Fruit fly (Drosophila melanogaster) whole organism, embryonic: ENCODE data around the gene cni.

Experiments used
- B-H1 ChIP-seq: fragments of 200-800 bp; sonication (Bioruptor generic); IDR thresholded peaks from 3 replicates; pipeline ENCODE4 v1.3.6; 2022; ENCODE audit warnings: missing biosample characterization, missing genetic modification characterization
- Bgb ChIP-seq: fragments of 200-800 bp; sonication (Bioruptor generic); IDR thresholded peaks from 2 replicates; pipeline ENCODE4 v1.3.6; 2022; ENCODE audit warnings: missing biosample characterization, missing genetic modification characterization; ENCODE audit not compliant: partially characterized antibody
- CG10267 ChIP-seq: fragments of 200-800 bp; sonication (Bioruptor generic); optimal IDR thresholded peaks from 2 replicates; lab custom pipeline; 2018; ENCODE audit warnings: missing biosample characterization, mild to moderate bottlenecking, missing genetic modification characterization, moderate library complexity
- CG10431 ChIP-seq: fragments of 200-800 bp; sonication (Bioruptor generic); optimal IDR thresholded peaks from 3 replicates; lab custom pipeline; 2018; ENCODE audit warnings: missing biosample characterization, mild to moderate bottlenecking, missing genetic modification characterization
- CG11560 ChIP-seq: fragments of 200-800 bp; sonication (Bioruptor generic); IDR thresholded peaks from 3 replicates; pipeline ENCODE4 v1.3.6; 2022; ENCODE audit warnings: missing biosample characterization, missing genetic modification characterization
- CG14860 ChIP-seq: fragments of 200-800 bp; sonication (Bioruptor generic); IDR thresholded peaks from 3 replicates; pipeline ENCODE4 v1.3.6; 2022; ENCODE audit warnings: missing biosample characterization, missing genetic modification characterization; ENCODE audit not compliant: partially characterized antibody
- CG17359 ChIP-seq: fragments of 200-800 bp; sonication (Bioruptor generic); optimal IDR thresholded peaks from 3 replicates; lab custom pipeline; 2018; ENCODE audit warnings: missing biosample characterization, mild to moderate bottlenecking, missing genetic modification characterization, moderate library complexity
- CG3065 ChIP-seq: fragments of 200-800 bp; sonication (Bioruptor generic); optimal IDR thresholded peaks from 2 replicates; lab custom pipeline; 2016; ENCODE audit warnings: missing biosample characterization, missing genetic modification characterization
- CG31224 ChIP-seq: fragments of 200-800 bp; sonication (Bioruptor generic); IDR thresholded peaks from 2 replicates; pipeline ENCODE4 v1.3.6; 2022; ENCODE audit warnings: missing biosample characterization, missing genetic modification characterization
- CG3281 ChIP-seq: fragments of 200-800 bp; sonication (Bioruptor generic); optimal IDR thresholded peaks from 3 replicates; lab custom pipeline; 2017; ENCODE audit warnings: missing biosample characterization, mild to moderate bottlenecking, missing genetic modification characterization
- CG33557 ChIP-seq: fragments of 200-800 bp; sonication (Bioruptor generic); optimal IDR thresholded peaks from 2 replicates; lab custom pipeline; 2019; ENCODE audit warnings: missing biosample characterization, mild to moderate bottlenecking, missing genetic modification characterization, moderate library complexity
- CG4360 ChIP-seq: fragments of 200-800 bp; sonication (Bioruptor generic); IDR thresholded peaks from 2 replicates; pipeline ENCODE4 v1.3.6; 2022; ENCODE audit warnings: missing biosample characterization, missing genetic modification characterization
- CG4617 ChIP-seq: fragments of 200-800 bp; sonication (Bioruptor generic); optimal IDR thresholded peaks from 3 replicates; lab custom pipeline; 2016; ENCODE audit warnings: missing biosample characterization, missing genetic modification characterization, borderline replicate concordance
- CG6175 ChIP-seq: fragments of 200-800 bp; sonication (Bioruptor generic); IDR thresholded peaks from 3 replicates; pipeline ENCODE4 v1.3.6; 2022; ENCODE audit warnings: missing biosample characterization, missing genetic modification characterization
- CG6683 ChIP-seq: fragments of 200-800 bp; sonication (Bioruptor generic); optimal IDR thresholded peaks from 2 replicates; lab custom pipeline; 2017; ENCODE audit warnings: missing biosample characterization, mild to moderate bottlenecking, missing genetic modification characterization, missing genetic modification reagents
- CG7987 ChIP-seq: fragments of 200-800 bp; sonication (Bioruptor generic); optimal IDR thresholded peaks from 2 replicates; lab custom pipeline; 2018; ENCODE audit warnings: missing biosample characterization, mild to moderate bottlenecking, missing genetic modification characterization, moderate library complexity
- CG9817 ChIP-seq: fragments of 200-800 bp; sonication (Bioruptor generic); optimal IDR thresholded peaks from 2 replicates; lab custom pipeline; 2018; ENCODE audit warnings: missing biosample characterization, mild to moderate bottlenecking, missing genetic modification characterization, moderate library complexity
- CkIIα-i1 ChIP-seq: fragments of 200-800 bp; sonication (Bioruptor generic); IDR thresholded peaks from 2 replicates; pipeline ENCODE4 v1.3.6; 2022; ENCODE audit warnings: missing biosample characterization, missing genetic modification characterization
- Dip2 ChIP-seq: fragments of 200-800 bp; sonication (Bioruptor generic); IDR thresholded peaks from 2 replicates; pipeline ENCODE4 v1.3.6; 2022; ENCODE audit warnings: missing biosample characterization, missing genetic modification characterization
- Doc2 ChIP-seq: fragments of 200-800 bp; sonication (Bioruptor generic); IDR thresholded peaks from 2 replicates; pipeline ENCODE4 v1.3.6; 2022; ENCODE audit warnings: missing biosample characterization, missing genetic modification characterization
- Doc3 ChIP-seq: fragments of 200-800 bp; sonication (Bioruptor generic); IDR thresholded peaks from 3 replicates; pipeline ENCODE4 v1.3.6; 2022; ENCODE audit warnings: missing biosample characterization, missing genetic modification characterization; ENCODE audit not compliant: partially characterized antibody
- Fer2 ChIP-seq: fragments of 200-800 bp; sonication (Bioruptor generic); optimal IDR thresholded peaks from 2 replicates; lab custom pipeline; 2018; ENCODE audit warnings: missing biosample characterization, mild to moderate bottlenecking, missing genetic modification characterization, moderate library complexity
- Hey ChIP-seq: fragments of 200-800 bp; sonication (Bioruptor generic); optimal IDR thresholded peaks from 3 replicates; lab custom pipeline; 2018; ENCODE audit warnings: missing biosample characterization, mild to moderate bottlenecking, missing genetic modification characterization
- Hr3 ChIP-seq: fragments of 200-800 bp; sonication (Bioruptor generic); optimal IDR thresholded peaks from 3 replicates; lab custom pipeline; 2016; ENCODE audit warnings: missing biosample characterization, missing genetic modification characterization
- Kr ChIP-seq: fragments of 200-800 bp; sonication (Bioruptor generic); optimal IDR thresholded peaks from 2 replicates; lab custom pipeline; 2017; ENCODE audit warnings: missing biosample characterization, mild to moderate bottlenecking, missing genetic modification characterization
- MBD-R2 ChIP-seq: fragments of 200-800 bp; sonication (Bioruptor generic); IDR thresholded peaks from 2 replicates; pipeline ENCODE4 v1.3.6; 2022; ENCODE audit warnings: missing biosample characterization, missing genetic modification characterization
- Scr ChIP-seq: fragments of 200-800 bp; sonication (Bioruptor generic); IDR thresholded peaks from 2 replicates; pipeline ENCODE4 v1.3.6; 2022; ENCODE audit warnings: missing biosample characterization, missing genetic modification characterization; ENCODE audit not compliant: partially characterized antibody
- Sox102F ChIP-seq: fragments of 200-800 bp; sonication (Bioruptor generic); optimal IDR thresholded peaks from 2 replicates; lab custom pipeline; 2018; ENCODE audit warnings: missing biosample characterization, mild to moderate bottlenecking, missing genetic modification characterization, moderate library complexity
- Ssrp ChIP-seq: fragments of 200-800 bp; sonication (Bioruptor generic); optimal IDR thresholded peaks from 2 replicates; lab custom pipeline; 2018; ENCODE audit warnings: missing biosample characterization, mild to moderate bottlenecking, missing genetic modification characterization, moderate library complexity
- Xrp1 ChIP-seq: fragments of 200-800 bp; sonication (Bioruptor generic); IDR thresholded peaks from 2 replicates; pipeline ENCODE4 v1.3.6; 2022; ENCODE audit warnings: missing biosample characterization, missing genetic modification characterization
- abd-A ChIP-seq: fragments of 200-800 bp; sonication (Bioruptor generic); optimal IDR thresholded peaks from 3 replicates; lab custom pipeline; 2019; ENCODE audit warnings: missing biosample characterization, mild to moderate bottlenecking, missing genetic modification characterization, moderate library complexity
- ac ChIP-seq: fragments of 200-800 bp; sonication (Bioruptor generic); optimal IDR thresholded peaks from 3 replicates; lab custom pipeline; 2017; ENCODE audit warnings: missing biosample characterization, mild to moderate bottlenecking, missing genetic modification characterization
- bab2 ChIP-seq: fragments of 200-800 bp; sonication (Bioruptor generic); optimal IDR thresholded peaks from 2 replicates; lab custom pipeline; 2016; ENCODE audit warnings: missing biosample characterization, missing genetic modification characterization
- bbx ChIP-seq: fragments of 200-800 bp; sonication (Bioruptor generic); IDR thresholded peaks from 2 replicates; pipeline ENCODE4 v1.3.6; 2022; ENCODE audit warnings: missing biosample characterization, missing genetic modification characterization; ENCODE audit not compliant: partially characterized antibody
- bigmax ChIP-seq: fragments of 200-800 bp; sonication (Bioruptor generic); optimal IDR thresholded peaks from 2 replicates; lab custom pipeline; 2018; ENCODE audit warnings: missing biosample characterization, mild to moderate bottlenecking, missing genetic modification characterization
- cato ChIP-seq: fragments of 200-800 bp; sonication (Bioruptor generic); optimal IDR thresholded peaks from 2 replicates; lab custom pipeline; 2016; ENCODE audit warnings: missing biosample characterization, missing genetic modification characterization, borderline replicate concordance
- chinmo ChIP-seq: fragments of 200-800 bp; sonication (Bioruptor generic); IDR thresholded peaks from 4 replicates; pipeline ENCODE4 v1.3.6; 2022; ENCODE audit warnings: missing biosample characterization, missing genetic modification characterization; ENCODE audit not compliant: partially characterized antibody
- da ChIP-seq: fragments of 200-800 bp; sonication (Bioruptor generic); optimal IDR thresholded peaks from 2 replicates; lab custom pipeline; 2016; ENCODE audit warnings: missing biosample characterization, missing genetic modification characterization
- exex ChIP-seq: fragments of 200-800 bp; sonication (Bioruptor generic); optimal IDR thresholded peaks from 4 replicates; lab custom pipeline; 2018; ENCODE audit warnings: missing biosample characterization, mild to moderate bottlenecking, missing genetic modification characterization, moderate library complexity
- gcm2 ChIP-seq: fragments of 200-800 bp; sonication (Bioruptor generic); optimal IDR thresholded peaks from 2 replicates; lab custom pipeline; 2016; ENCODE audit warnings: missing biosample characterization, missing genetic modification characterization
- gro ChIP-seq: fragments of 200-800 bp; sonication (Bioruptor generic); optimal IDR thresholded peaks from 2 replicates; lab custom pipeline; 2016; ENCODE audit warnings: missing biosample characterization, missing genetic modification characterization
- hb ChIP-seq: fragments of 200-800 bp; sonication (Bioruptor generic); IDR thresholded peaks from 3 replicates; pipeline ENCODE4 v1.3.6; 2022; ENCODE audit warnings: missing biosample characterization, missing genetic modification characterization; ENCODE audit not compliant: partially characterized antibody
- nau ChIP-seq: fragments of 200-800 bp; sonication (Bioruptor generic); optimal IDR thresholded peaks from 3 replicates; lab custom pipeline; 2017; ENCODE audit warnings: missing biosample characterization, mild to moderate bottlenecking, missing genetic modification characterization, missing genetic modification reagents
- nerfin-1 ChIP-seq: fragments of 200-800 bp; sonication (Bioruptor generic); optimal IDR thresholded peaks from 3 replicates; lab custom pipeline; 2019; ENCODE audit warnings: missing biosample characterization, mild to moderate bottlenecking, missing genetic modification characterization, moderate library complexity
- pfk ChIP-seq: fragments of 200-800 bp; sonication (Bioruptor generic); optimal IDR thresholded peaks from 2 replicates; lab custom pipeline; 2018; ENCODE audit warnings: missing biosample characterization, mild to moderate bottlenecking, missing genetic modification characterization, moderate library complexity
- unc-4 ChIP-seq: fragments of 200-800 bp; sonication (Bioruptor generic); IDR thresholded peaks from 2 replicates; pipeline ENCODE4 v1.3.6; 2022; ENCODE audit warnings: missing biosample characterization, missing genetic modification characterization; ENCODE audit not compliant: partially characterized antibody
- zf30C ChIP-seq: fragments of 200-800 bp; sonication (Bioruptor generic); optimal IDR thresholded peaks from 3 replicates; lab custom pipeline; 2018; ENCODE audit warnings: missing biosample characterization, mild to moderate bottlenecking, missing genetic modification characterization

Gene cni

DNA sequence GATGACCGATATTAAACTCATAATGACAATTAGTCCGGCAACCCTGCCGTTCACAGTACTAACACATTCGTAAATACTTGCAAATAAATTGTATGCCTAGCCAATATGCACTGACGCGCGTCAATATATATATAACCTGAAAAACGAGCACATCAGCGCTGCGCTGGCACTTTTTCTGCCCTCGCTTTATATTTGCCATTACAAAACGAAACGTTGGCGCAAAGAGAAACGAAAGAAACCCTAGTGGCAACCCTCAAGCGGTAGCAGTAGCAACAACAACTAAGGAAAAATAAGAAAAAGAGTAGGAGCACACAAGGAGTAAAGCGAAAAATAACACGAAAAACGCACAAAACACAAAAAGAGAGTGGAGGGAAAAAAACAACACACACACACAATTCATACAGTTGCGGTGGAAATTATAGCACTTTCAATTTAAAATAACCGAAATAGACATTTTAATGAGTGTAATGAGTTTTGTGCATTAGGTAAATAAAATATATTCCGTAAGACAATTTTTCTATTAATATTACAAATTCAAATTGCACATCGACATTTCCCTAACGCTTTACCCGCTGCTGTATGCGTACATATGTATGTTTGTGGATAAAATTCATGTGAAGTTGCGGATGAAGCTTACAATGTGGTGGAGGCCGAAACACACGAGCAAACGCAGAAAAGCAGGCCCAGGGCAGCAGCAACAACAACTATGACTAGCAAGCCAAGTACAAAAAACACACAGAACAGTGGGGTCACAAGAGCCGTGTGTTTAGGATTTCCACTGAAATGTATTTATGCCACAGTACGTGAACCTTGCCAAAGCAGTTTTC, 40.4 kb upstream of the cni start (continued):
- TF ChIP-seq Sox102F (GFP tag; lab: Kevin White, UChicago) (peak; percentile 99), CG11560 (tag; lab: Robert Waterston, UW) (peak; percentile 93), cato (GFP tag; lab: Kevin White, UChicago) (peak; percentile 96), ac (peak; percentile 96), CG10267 (peak; percentile 97), Xrp1 (peak; percentile 99), Hr3 (GFP tag; lab: Kevin White, UChicago) (peak; percentile 98), CG3065 (GFP tag; lab: Kevin White, UChicago) (peak; percentile 96), CG4360 (peak; percentile 84), CG3281 (GFP tag; lab: Kevin White, UChicago) (peak; percentile 99), Fer2 (peak; percentile 98), da (GFP tag; lab: Kevin White, UChicago) (peak; percentile 94), hb (GFP tag; lab: Robert Waterston, UW) (no peak), Kr (GFP tag; lab: Kevin White, UChicago) (peak; percentile 80), gcm2 (peak; percentile 99), Dip2 (GFP tag; lab: Robert Waterston, UW) (peak; percentile 74), CG4617 (GFP tag; lab: Kevin White, UChicago) (peak; percentile 98), CG7987 (GFP tag; lab: Kevin White, UChicago) (peak; percentile 97), zf30C (GFP tag; lab: Kevin White, UChicago) (peak; percentile 25), CG6175 (GFP tag; lab: Robert Waterston, UW) (peak; percentile 98), CG9817 (tag; lab: Kevin White, UChicago) (peak; percentile 99), nau (GFP tag; lab: Kevin White, UChicago) (peak; percentile 99), Scr (GFP tag; lab: Robert Waterston, UW) (no peak), bbx (GFP tag; lab: Robert Waterston, UW) (no peak), CG17359 (tag; lab: Kevin White, UChicago) (peak; percentile 99), nerfin-1 (tag; lab: Kevin White, UChicago) (peak; percentile 98), CG6683 (GFP tag; lab: Kevin White, UChicago) (peak; percentile 98), pfk (peak; percentile 55), exex (tag; lab: Kevin White, UChicago) (peak; percentile 93), MBD-R2 (peak; percentile 99), abd-A (tag; lab: Kevin White, UChicago) (peak; percentile 95), Doc3 (GFP tag; lab: Robert Waterston, UW) (no peak), CG33557 (peak; percentile 99), CG14860 (GFP tag; lab: Robert Waterston, UW) (0 out of 3 replicates have a peak, but pooled peaks have one; percentile 14), Doc2 (GFP tag; lab: Robert Waterston, UW) (peak; percentile 93), chinmo (GFP tag; lab: Robert Waterston, UW) (0 out of 4 replicates have a peak, but pooled peaks have one; percentile 46), CkIIα-i1 (peak; percentile 93), gro (GFP tag; lab: Kevin White, UChicago) (peak; percentile 98), CG31224 (GFP tag; lab: Robert Waterston, UW) (peak; percentile 96), bigmax (GFP tag; lab: Kevin White, UChicago) (peak; percentile 68), CG10431 (peak; percentile 96), bab2 (peak; percentile 98), Bgb (GFP tag; lab: Robert Waterston, UW) (no peak), B-H1 (GFP tag; lab: Robert Waterston, UW) (peak; percentile 98), unc-4 (GFP tag; lab: Robert Waterston, UW) (0 out of 2 replicates have a peak, but pooled peaks have one; percentile 10), Hey (tag; lab: Kevin White, UChicago) (peak; percentile 96), Ssrp (tag; lab: Kevin White, UChicago) (peak; percentile 99)
